Fruit fly (Drosophila melanogaster) whole organism, pupa: Measurements from ENCODE around the gene ATP6AP2.

Source experiments
- CG10348 ChIP-seq: fragments of 200-800 bp; sonication (Bioruptor generic); IDR thresholded peaks from 2 replicates; pipeline ENCODE4 v1.3.6; 2022; ENCODE audit warnings: missing biosample characterization, missing genetic modification characterization
- CG12605 ChIP-seq: fragments of 200-800 bp; sonication (Bioruptor generic); IDR thresholded peaks from 2 replicates; pipeline ENCODE4 v1.3.6; 2022; ENCODE audit warnings: missing biosample characterization, missing genetic modification characterization
- CG17806 ChIP-seq: fragments of 200-800 bp; sonication (Bioruptor generic); optimal IDR thresholded peaks from 2 replicates; lab custom pipeline; 2018; ENCODE audit warnings: missing biosample characterization, mild to moderate bottlenecking, missing genetic modification characterization, moderate library complexity
- CG34367 ChIP-seq: fragments of 200-800 bp; sonication (Bioruptor generic); optimal IDR thresholded peaks from 2 replicates; lab custom pipeline; 2018; ENCODE audit warnings: missing biosample characterization, mild to moderate bottlenecking, missing genetic modification characterization
- CG4496 ChIP-seq: fragments of 200-800 bp; sonication (Bioruptor generic); IDR thresholded peaks from 3 replicates; pipeline ENCODE4 v1.3.6; 2022; ENCODE audit warnings: missing biosample characterization, missing genetic modification characterization
- CG9948 ChIP-seq: fragments of 200-800 bp; sonication (Bioruptor generic); optimal IDR thresholded peaks from 2 replicates; lab custom pipeline; 2018; ENCODE audit warnings: missing biosample characterization, mild to moderate bottlenecking, missing genetic modification characterization, moderate library complexity
- D1 ChIP-seq: fragments of 200-800 bp; sonication (Bioruptor generic); optimal IDR thresholded peaks from 2 replicates; lab custom pipeline; 2018; ENCODE audit warnings: missing biosample characterization, mild to moderate bottlenecking, missing genetic modification characterization, moderate library complexity
- EcR ChIP-seq: fragments of 200-800 bp; sonication (Bioruptor generic); optimal IDR thresholded peaks from 3 replicates; lab custom pipeline; 2019; ENCODE audit warnings: missing biosample characterization, missing genetic modification characterization, mild to moderate bottlenecking, moderate library complexity, missing genetic modification reagents
- Snoo ChIP-seq: fragments of 200-800 bp; sonication (Bioruptor generic); optimal IDR thresholded peaks from 3 replicates; lab custom pipeline; 2017; ENCODE audit warnings: missing biosample characterization, mild to moderate bottlenecking, missing genetic modification characterization, inconsistent platforms

dm6 chr3R:9257616-9258015 is 2.8 kb upstream of the ATP6AP2 start, which contains the start of gene CG16736:
- no peak for TF ChIP-seq EcR (GFP tag; lab: Kevin White, UChicago)
- TF ChIP-seq CG12605 (GFP tag; lab: Robert Waterston, UW), result no peak
- no peak for TF ChIP-seq CG10348 (GFP tag; lab: Robert Waterston, UW)
- no peak for TF ChIP-seq Snoo (tag; lab: Kevin White, UChicago)
- no peak for TF ChIP-seq CG4496
- TF ChIP-seq CG9948, result no peak
- TF ChIP-seq CG34367 (tag; lab: Kevin White, UChicago), result no peak
- TF ChIP-seq CG17806 (tag; lab: Kevin White, UChicago), result no peak
- no peak for TF ChIP-seq D1
